Worm (Caenorhabditis elegans) whole organism, L4/young adult: ENCODE results near the gene C56G2.5.

Experiments used
- W03F9.2 ChIP-seq: fragments of 150-350 bp; optimal IDR thresholded peaks from 2 replicates; lab custom pipeline; 2014; ENCODE audit warnings: missing biosample characterization, missing genetic modification characterization
- him-1 ChIP-seq: sonication (generic microtip); optimal IDR thresholded peaks from 2 replicates; lab custom pipeline; 2016; ENCODE audit warnings: missing genotype, missing genetic modification reagents, missing genetic modification characterization, missing compliant biosample characterization

ce11 chrIII:6341878-6342453 lies 17.9 kb upstream of the C56G2.5 start, which contains the start of gene rpn-13:
- peak; percentile 29 for TF ChIP-seq him-1 (tag; lab: Kevin White, UChicago)
- TF ChIP-seq W03F9.2 (tag; lab: Kevin White, UChicago), result peak; percentile 1
